Worm (Caenorhabditis elegans): ENCODE measurements around the gene bgnt-1.2.

Gene bgnt-1.2

ce11 chrV:2121910-2122362 lies 3.5 kb upstream of the bgnt-1.2 start, which contains the start of gene F22F7.8:
TSS of gene F22F7.8 (minus strand) at chrV:2121960.
- TF ChIP-seq aly-2 (tag; optimal IDR thresholded peaks at IDR 0.05) (no peak), mab-5 (tag; optimal IDR thresholded peaks at IDR 0.05) (no peak), nhr-237 (tag; optimal IDR thresholded peaks at IDR 0.05) (no peak), nhr-25 (tag; optimal IDR thresholded peaks at IDR 0.05) (no peak), ama-1 (optimal IDR thresholded peaks at IDR 0.05) (no peak), nhr-21 (tag; optimal IDR thresholded peaks at IDR 0.05) (no peak), elt-1 (tag; optimal IDR thresholded peaks at IDR 0.05) (no peak), nhr-12 (tag; optimal IDR thresholded peaks at IDR 0.05) (no peak), mdl-1 (tag; optimal IDR thresholded peaks at IDR 0.05) (no peak), sma-3 (GFP tag; optimal IDR thresholded peaks at IDR 0.05) (no peak), elt-3 (tag; optimal IDR thresholded peaks at IDR 0.05) (no peak), dmd-4 (tag; optimal IDR thresholded peaks at IDR 0.05) (no peak), fos-1 (tag; optimal IDR thresholded peaks at IDR 0.05) (no peak)

ce11 chrV:2119529-2119928 lies 1.1 kb upstream of the bgnt-1.2 start, which contains the start of gene F22F7.11:
TSS of gene F22F7.11 (plus strand) at chrV:2119829.
- TF ChIP-seq mab-5 (tag; optimal IDR thresholded peaks at IDR 0.05) = no peak
- no peak for TF ChIP-seq C34F6.9 (tag; optimal IDR thresholded peaks at IDR 0.05)
- TF ChIP-seq unc-39 (tag; optimal IDR thresholded peaks at IDR 0.05) = no peak
- TF ChIP-seq nhr-129 (tag; optimal IDR thresholded peaks at IDR 0.05) = no peak
- TF ChIP-seq F13H6.1 (tag; optimal IDR thresholded peaks at IDR 0.05) = no peak
- no peak for TF ChIP-seq snpc-4 (tag; optimal IDR thresholded peaks at IDR 0.05)
- TF ChIP-seq nhr-11 (tag; optimal IDR thresholded peaks at IDR 0.05) = no peak
- TF ChIP-seq ztf-11 (tag; optimal IDR thresholded peaks at IDR 0.05) = no peak
- no peak for TF ChIP-seq egl-27 (tag; optimal IDR thresholded peaks at IDR 0.05)
- TF ChIP-seq ztf-1 (GFP tag; conservative IDR thresholded peaks at IDR 0.05) = no peak

- TF ChIP-seq zag-1 (tag; optimal IDR thresholded peaks at IDR 0.05) (no peak), sem-4 (tag; optimal IDR thresholded peaks at IDR 0.05) (no peak), unc-39 (tag; optimal IDR thresholded peaks at IDR 0.05) (no peak), unc-55 (GFP tag; optimal IDR thresholded peaks at IDR 0.05) (no peak), ceh-82 (tag; optimal IDR thresholded peaks at IDR 0.05) (no peak), lsy-2 (tag; optimal IDR thresholded peaks at IDR 0.05) (no peak), nhr-6 (tag; optimal IDR thresholded peaks at IDR 0.05) (no peak), fos-1 (tag; optimal IDR thresholded peaks at IDR 0.05) (no peak)
These were observed 8.1 kb downstream of the bgnt-1.2 start, which contains the start of gene F22F7.3 for ce11 chrV:2110368-2110767. TSS of gene F22F7.3 (plus strand) at chrV:2110668.

ce11 chrV:2109295-2109694 lies 9.2 kb downstream of the bgnt-1.2 start, which contains the start of gene ckb-4:
TSS of gene ckb-4 (minus strand) at chrV:2109434.
- TF ChIP-seq sma-9 (GFP tag; optimal IDR thresholded peaks at IDR 0.05) (peak; percentile 46), sma-9 (tag; optimal IDR thresholded peaks at IDR 0.05) (no peak), crh-2 (tag; optimal IDR thresholded peaks at IDR 0.05) (peak; percentile 29), blmp-1 (tag; optimal IDR thresholded peaks at IDR 0.05; ENCODE audit: insufficient read depth) (no peak), fos-1 (tag; optimal IDR thresholded peaks at IDR 0.05) (peak; percentile 36), unc-39 (tag; optimal IDR thresholded peaks at IDR 0.05) (no peak), nhr-129 (tag; optimal IDR thresholded peaks at IDR 0.05) (peak; percentile 47), ceh-16 (tag; optimal IDR thresholded peaks at IDR 0.05) (no peak), elt-1 (tag; optimal IDR thresholded peaks at IDR 0.05) (no peak), unc-55 (GFP tag; optimal IDR thresholded peaks at IDR 0.05) (peak; percentile 31), snpc-4 (tag; optimal IDR thresholded peaks at IDR 0.05) (no peak), gmeb-1 (tag; optimal IDR thresholded peaks at IDR 0.05) (peak; percentile 4), lin-11 (tag; optimal IDR thresholded peaks at IDR 0.05) (no peak), F13H6.1 (tag; optimal IDR thresholded peaks at IDR 0.05) (no peak), C34F6.9 (tag; optimal IDR thresholded peaks at IDR 0.05) (peak; percentile 71), mbf-1 (tag; optimal IDR thresholded peaks at IDR 0.05) (no peak), ama-1 (optimal IDR thresholded peaks at IDR 0.05) (no peak)

ce11 chrV:2105976-2106375 lies 12.5 kb downstream of the bgnt-1.2 start, which contains the start of gene F22F7.4:
TSS of gene F22F7.4 (minus strand) at chrV:2106076.
- TF ChIP-seq skn-1 (tag; optimal IDR thresholded peaks at IDR 0.05) = no peak
- no peak for TF ChIP-seq nhr-12 (tag; optimal IDR thresholded peaks at IDR 0.05)
- no peak for TF ChIP-seq nhr-237 (tag; optimal IDR thresholded peaks at IDR 0.05)
- TF ChIP-seq fos-1 (tag; optimal IDR thresholded peaks at IDR 0.05) = no peak
- no peak for TF ChIP-seq mbf-1 (tag; optimal IDR thresholded peaks at IDR 0.05)
